Worm (Caenorhabditis elegans): ENCODE measurements around the gene frpr-17.

DNA sequence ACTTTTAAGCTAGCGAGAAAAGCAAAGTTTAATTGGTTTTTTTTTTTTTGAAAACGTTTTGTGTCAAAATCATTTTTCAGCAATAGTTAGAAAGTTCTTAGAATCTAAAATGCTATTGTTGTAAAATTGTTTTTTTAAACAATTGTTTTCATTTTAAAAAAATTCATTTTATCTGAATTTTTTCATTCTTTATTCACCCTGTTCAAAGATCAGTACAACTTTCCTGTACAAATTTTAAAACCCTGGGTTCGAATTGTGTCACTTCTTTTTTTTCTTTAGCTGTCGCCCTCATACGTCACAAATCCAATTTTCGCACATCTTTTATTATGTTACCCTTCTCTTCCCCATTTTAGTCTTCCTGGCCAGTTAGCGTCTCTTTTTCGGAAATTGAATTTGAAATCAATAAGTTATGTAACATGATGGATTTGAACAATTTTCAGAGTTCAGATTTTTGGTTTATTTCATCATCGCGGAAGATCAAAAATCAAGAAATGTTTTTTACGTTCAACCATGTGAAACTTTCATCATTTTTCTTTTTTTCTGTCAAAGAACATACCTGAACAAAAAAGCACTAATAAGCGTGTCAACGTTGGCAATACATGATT, 49.1 kb upstream of the frpr-17 start:
- TF ChIP-seq nhr-77 (tag; optimal IDR thresholded peaks at IDR 0.05) (no peak), R02D3.7 (tag; optimal IDR thresholded peaks at IDR 0.05) (no peak), skn-1 (tag; optimal IDR thresholded peaks at IDR 0.05) (no peak), pqm-1 (tag; optimal IDR thresholded peaks at IDR 0.05) (no peak), rbr-2 (tag; optimal IDR thresholded peaks at IDR 0.05) (no peak), ceh-32 (tag; optimal IDR thresholded peaks at IDR 0.05; ENCODE audit: poor library complexity) (no peak), pha-4 (GFP tag; IDR thresholded peaks at IDR 0.05) (no peak), pha-4 (tag; optimal IDR thresholded peaks at IDR 0.05) (no peak)

All from whole organism, L4 larva.